Worm (Caenorhabditis elegans) whole organism, L2 larva: ENCODE results near the gene pmp-3.

Source experiments
- C34F6.9 ChIP-seq: fragments of 150-350 bp; optimal IDR thresholded peaks from 2 replicates; lab custom pipeline; 2014; ENCODE audit warnings: missing biosample characterization, missing genetic modification characterization
- F13H6.1 ChIP-seq: sonication (generic microtip); optimal IDR thresholded peaks from 2 replicates; lab custom pipeline; 2016; ENCODE audit warnings: missing genetic modification characterization, missing compliant biosample characterization
- Y55F3AM.14 ChIP-seq: fragments of 200-800 bp; sonication (Bioruptor generic); optimal IDR thresholded peaks from 2 replicates; lab custom pipeline; 2018; ENCODE audit warnings: mild to moderate bottlenecking, missing genetic modification characterization, missing compliant biosample characterization
- alr-1 ChIP-seq: fragments of 150-350 bp; optimal IDR thresholded peaks from 2 replicates; lab custom pipeline; 2014; ENCODE audit warnings: missing biosample characterization, missing genetic modification characterization
- aly-2 ChIP-seq: fragments of 150-350 bp; optimal IDR thresholded peaks from 2 replicates; lab custom pipeline; 2014; ENCODE audit warnings: missing biosample characterization, missing genetic modification characterization
- blmp-1 ChIP-seq: sonication (generic microtip); optimal IDR thresholded peaks from 2 replicates; lab custom pipeline; 2017; ENCODE audit warnings: missing genetic modification characterization, mild to moderate bottlenecking, missing compliant biosample characterization, antibody characterized with exemption, moderate library complexity; ENCODE audit not compliant: insufficient read depth
- ceh-82 ChIP-seq: fragments of 150-350 bp; optimal IDR thresholded peaks from 2 replicates; lab custom pipeline; 2014; ENCODE audit warnings: missing biosample characterization, missing genetic modification characterization
- crh-2 ChIP-seq: sonication (generic microtip); optimal IDR thresholded peaks from 2 replicates; lab custom pipeline; 2017; ENCODE audit warnings: missing biosample characterization, missing genetic modification characterization
- dmd-4 ChIP-seq: sonication (generic microtip); optimal IDR thresholded peaks from 2 replicates; lab custom pipeline; 2017; ENCODE audit warnings: missing biosample characterization, missing genetic modification characterization
- egl-27 ChIP-seq: sonication (generic microtip); optimal IDR thresholded peaks from 3 replicates; lab custom pipeline; 2017; ENCODE audit warnings: missing biosample characterization, missing genetic modification reagents, missing genetic modification characterization
- fos-1 ChIP-seq: fragments of 150-350 bp; optimal IDR thresholded peaks from 2 replicates; lab custom pipeline; 2014; ENCODE audit warnings: missing biosample characterization, missing genetic modification characterization
- gmeb-1 ChIP-seq: fragments of 150-350 bp; optimal IDR thresholded peaks from 2 replicates; lab custom pipeline; 2014; ENCODE audit warnings: missing biosample characterization, missing genetic modification characterization
- lin-11 ChIP-seq: fragments of 150-350 bp; sonication (generic microtip); optimal IDR thresholded peaks from 2 replicates; lab custom pipeline; 2014; ENCODE audit warnings: missing biosample characterization, missing genetic modification characterization, inconsistent platforms, mixed read lengths
- lin-13 ChIP-seq: fragments of 150-350 bp; optimal IDR thresholded peaks from 2 replicates; lab custom pipeline; 2014; ENCODE audit warnings: missing biosample characterization, missing genetic modification reagents, missing genetic modification characterization
- lin-39 ChIP-seq: fragments of 150-350 bp; optimal IDR thresholded peaks from 2 replicates; lab custom pipeline; 2014; ENCODE audit warnings: missing biosample characterization, missing genetic modification reagents, missing genetic modification characterization
- lsy-2 ChIP-seq, 2 experiments: fragments of 150-350 bp in 1 of 2; sonication (generic microtip) in 1 of 2; optimal IDR thresholded peaks; 2 replicates each; lab custom pipeline; 2014 to 2017; ENCODE audit warnings: missing biosample characterization in 2 of 2, missing genetic modification characterization in 2 of 2
- mab-5 ChIP-seq: fragments of 150-350 bp; optimal IDR thresholded peaks from 2 replicates; lab custom pipeline; 2014; ENCODE audit warnings: missing biosample characterization, missing genetic modification characterization
- mbf-1 ChIP-seq: sonication (generic microtip); optimal IDR thresholded peaks from 2 replicates; lab custom pipeline; 2017; ENCODE audit warnings: missing biosample characterization, missing genetic modification characterization
- mdl-1 ChIP-seq, 2 experiments: fragments of 150-350 bp in 1 of 2; sonication (generic microtip) in 1 of 2; optimal IDR thresholded peaks; 2 replicates each; lab custom pipeline; 2017; ENCODE audit warnings: missing biosample characterization in 2 of 2, missing genetic modification characterization in 2 of 2
- nhr-129 ChIP-seq: fragments of 150-350 bp; optimal IDR thresholded peaks from 2 replicates; lab custom pipeline; 2014; ENCODE audit warnings: missing biosample characterization, missing genetic modification characterization
- nhr-21 ChIP-seq: fragments of 150-350 bp; optimal IDR thresholded peaks from 2 replicates; lab custom pipeline; 2014; ENCODE audit warnings: missing biosample characterization, missing genetic modification characterization
- nhr-237 ChIP-seq: fragments of 150-350 bp; optimal IDR thresholded peaks from 2 replicates; lab custom pipeline; 2014; ENCODE audit warnings: missing biosample characterization, missing genetic modification characterization
- nhr-25 ChIP-seq: fragments of 150-350 bp; sonication (generic microtip); optimal IDR thresholded peaks from 3 replicates; lab custom pipeline; 2014; ENCODE audit warnings: missing biosample characterization, missing genetic modification characterization
- peb-1 ChIP-seq: fragments of 150-350 bp; optimal IDR thresholded peaks from 2 replicates; lab custom pipeline; 2014; ENCODE audit warnings: missing biosample characterization, missing genetic modification characterization
- sem-4 ChIP-seq: fragments of 150-350 bp; optimal IDR thresholded peaks from 2 replicates; lab custom pipeline; 2014; ENCODE audit warnings: missing biosample characterization, missing genetic modification reagents, missing genetic modification characterization
- skn-1 ChIP-seq: sonication (generic microtip); optimal IDR thresholded peaks from 2 replicates; lab custom pipeline; 2017; ENCODE audit warnings: missing biosample characterization, missing genetic modification characterization
- sma-3 ChIP-seq: sonication (generic microtip); optimal IDR thresholded peaks from 2 replicates; lab custom pipeline; 2016; ENCODE audit warnings: missing genetic modification reagents, missing genetic modification characterization, missing compliant biosample characterization
- sma-9 ChIP-seq, 2 experiments: fragments of 150-350 bp in 1 of 2; sonication (generic microtip) in 1 of 2; optimal IDR thresholded peaks; 2 replicates each; lab custom pipeline; 2014 to 2016; ENCODE audit warnings: missing genetic modification characterization in 2 of 2, mild to moderate bottlenecking in 1 of 2, missing biosample characterization in 1 of 2, missing compliant biosample characterization in 1 of 2, missing genetic modification reagents in 1 of 2, moderate library complexity in 1 of 2
- snpc-4 ChIP-seq: fragments of 150-350 bp; optimal IDR thresholded peaks from 2 replicates; lab custom pipeline; 2014; ENCODE audit warnings: missing biosample characterization, missing genetic modification characterization
- unc-39 ChIP-seq: fragments of 150-350 bp; optimal IDR thresholded peaks from 2 replicates; lab custom pipeline; 2014; ENCODE audit warnings: missing biosample characterization, missing genetic modification characterization
- unc-55 ChIP-seq: fragments of 150-350 bp; sonication (generic microtip); optimal IDR thresholded peaks from 3 replicates; lab custom pipeline; 2014; ENCODE audit warnings: missing biosample characterization, missing genetic modification reagents, missing genetic modification characterization
- unc-62 ChIP-seq: fragments of 150-350 bp; optimal IDR thresholded peaks from 2 replicates; lab custom pipeline; 2014; ENCODE audit warnings: missing biosample characterization, missing genetic modification reagents, missing genetic modification characterization
- zag-1 ChIP-seq: fragments of 150-350 bp; optimal IDR thresholded peaks from 2 replicates; lab custom pipeline; 2014; ENCODE audit warnings: missing biosample characterization, missing genetic modification characterization
- ztf-1 ChIP-seq: fragments of 200-800 bp; sonication (Bioruptor generic); conservative IDR thresholded peaks from 2 replicates; pipeline ENCODE4 v1.3.6; 2022; ENCODE audit warnings: missing genetic modification characterization, missing compliant biosample characterization
- ztf-4 ChIP-seq: fragments of 150-350 bp; optimal IDR thresholded peaks from 2 replicates; lab custom pipeline; 2014; ENCODE audit warnings: missing biosample characterization, missing genetic modification characterization

The pmp-3 gene

DNA sequence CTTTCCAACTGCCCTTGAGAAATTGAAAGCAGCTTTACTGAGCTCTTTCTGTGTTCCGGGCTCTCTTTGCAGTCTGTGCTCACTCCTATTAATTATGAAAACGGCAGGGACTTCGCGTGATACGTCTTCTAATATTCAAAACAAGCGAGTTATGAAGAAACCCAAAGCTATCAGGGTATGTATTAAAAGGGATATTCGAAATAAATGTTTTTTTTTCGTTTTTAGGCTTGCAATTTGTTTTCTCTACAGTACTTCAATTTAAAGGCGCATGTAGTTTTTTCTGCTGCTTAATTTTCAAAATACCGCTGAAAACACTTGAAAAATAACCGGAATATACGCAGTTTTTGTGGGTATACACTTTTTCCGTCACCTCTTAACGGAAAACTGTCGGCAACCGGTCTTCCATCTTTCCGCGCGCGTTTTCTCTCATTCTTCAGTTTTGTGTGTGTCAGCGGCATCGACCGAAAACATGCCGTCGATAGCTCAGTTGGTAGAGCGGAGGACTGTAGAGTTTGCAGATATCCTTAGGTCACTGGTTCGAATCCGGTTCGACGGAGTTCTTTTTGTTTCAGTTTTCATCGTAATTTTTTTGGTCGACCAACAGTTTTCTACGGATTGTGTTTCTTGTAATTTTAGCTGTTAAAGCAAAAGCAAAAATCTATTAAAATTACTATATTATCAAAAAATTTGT lies 42.7 kb downstream of the pmp-3 start, which contains the start of gene gasr-8:
Gene gasr-8, plus strand, starts transcription at position 51 of the 691 bp plus-strand sequence.
- TF ChIP-seq nhr-21 (no peak), lsy-2 (tag; optimal IDR thresholded peaks at IDR 0.05; lab: Kevin White, UChicago) (no peak), alr-1 (tag; lab: Kevin White, UChicago) (no peak), lin-11 (tag; lab: Kevin White, UChicago) (no peak), blmp-1 (tag; lab: Kevin White, UChicago) (no peak)

DNA sequence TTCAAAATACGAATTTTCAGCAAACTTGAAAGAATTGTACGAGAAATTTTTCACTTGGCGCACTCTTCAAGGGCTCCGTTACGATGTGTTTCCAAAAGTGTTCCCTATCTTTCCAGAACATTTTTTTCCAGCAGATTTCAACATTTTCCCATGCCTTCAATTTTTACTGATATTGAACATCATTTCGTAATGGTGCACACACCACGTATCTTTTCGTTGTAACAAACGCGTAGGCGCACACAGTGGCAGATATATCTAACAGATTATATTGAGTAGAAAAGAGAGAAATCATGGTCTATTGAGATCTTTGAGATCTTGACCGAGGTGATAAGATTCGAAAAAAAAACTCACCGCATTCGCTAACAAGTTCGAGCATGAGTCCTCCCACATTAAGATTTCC lies 49.2 kb downstream of the pmp-3 start:
- TF ChIP-seq alr-1 (tag; lab: Kevin White, UChicago) (no peak), fos-1 (tag; lab: Kevin White, UChicago) (no peak), unc-62 (GFP tag; lab: Kevin White, UChicago) (no peak), egl-27 (tag; lab: Kevin White, UChicago) (no peak), ceh-82 (tag; lab: Kevin White, UChicago) (no peak), aly-2 (tag; lab: Kevin White, UChicago) (no peak), unc-39 (tag; lab: Kevin White, UChicago) (no peak), lin-11 (tag; lab: Kevin White, UChicago) (no peak), blmp-1 (tag; lab: Kevin White, UChicago) (no peak), peb-1 (tag; lab: Kevin White, UChicago) (no peak), dmd-4 (tag; lab: Kevin White, UChicago) (no peak), snpc-4 (tag; lab: Kevin White, UChicago) (no peak), F13H6.1 (tag; lab: Kevin White, UChicago) (no peak), mbf-1 (tag; lab: Kevin White, UChicago) (no peak)

DNA sequence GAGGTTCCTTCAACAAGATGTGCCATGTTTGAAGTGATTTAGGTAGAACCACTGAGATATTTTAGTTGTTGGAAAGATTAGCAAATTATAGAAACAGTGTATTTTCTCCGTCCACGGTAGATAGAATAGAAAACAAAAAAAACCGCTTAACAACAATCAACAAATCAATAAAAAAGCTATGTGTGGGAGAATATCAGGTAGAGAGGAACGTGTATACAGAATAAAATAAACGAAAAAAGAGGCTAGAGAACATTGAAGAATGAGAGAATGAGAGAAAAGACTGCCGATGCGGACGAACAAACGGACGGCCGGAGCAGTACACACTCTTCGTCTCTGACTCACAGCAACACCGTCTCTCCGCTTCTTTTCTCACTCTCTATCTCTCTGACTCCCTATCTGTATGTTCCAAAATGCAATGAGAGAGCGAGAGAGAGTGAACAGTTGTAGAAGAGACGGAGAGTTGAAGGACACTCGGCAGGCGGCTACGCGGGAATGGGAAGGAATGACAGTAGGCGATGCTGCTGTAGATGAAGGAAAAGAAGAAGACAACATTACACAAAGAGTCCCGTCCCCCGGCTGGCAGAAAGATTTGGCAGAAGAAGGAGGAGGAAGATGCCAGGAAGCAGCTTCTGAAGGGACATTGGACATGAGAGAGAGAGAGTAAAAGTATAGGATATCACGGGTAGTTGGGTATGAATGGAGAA lies 50.2 kb downstream of the pmp-3 start, which contains the start of gene unc-112:
Gene unc-112, minus strand, starts transcription at position 51 of the 704 bp plus-strand sequence.
- peak; percentile 92 for TF ChIP-seq F13H6.1 (tag; lab: Kevin White, UChicago)
- TF ChIP-seq sem-4 (tag; lab: Kevin White, UChicago): peak; percentile 78
- peak; percentile 91 for TF ChIP-seq unc-55 (GFP tag; lab: Kevin White, UChicago)
- TF ChIP-seq gmeb-1: peak; percentile 5
- peak; percentile 86 for TF ChIP-seq C34F6.9 (tag; lab: Kevin White, UChicago)
- TF ChIP-seq crh-2: peak; percentile 56
- TF ChIP-seq egl-27 (tag; lab: Kevin White, UChicago): peak; percentile 17
- TF ChIP-seq nhr-237 (tag; lab: Kevin White, UChicago): no peak
- peak; percentile 12 for TF ChIP-seq Y55F3AM.14
- no peak for TF ChIP-seq blmp-1 (tag; lab: Kevin White, UChicago)
- no peak for TF ChIP-seq alr-1 (tag; lab: Kevin White, UChicago)
- no peak for TF ChIP-seq ztf-1
- peak; percentile 50 for TF ChIP-seq lin-39
- peak; percentile 99 for TF ChIP-seq fos-1 (tag; lab: Kevin White, UChicago)
- TF ChIP-seq nhr-129 (tag; lab: Kevin White, UChicago): peak; percentile 92
- peak; percentile 42 for TF ChIP-seq sma-3 (GFP tag; lab: Kevin White, UChicago)
- peak in 1 of 2 experiments; percentile 47 for TF ChIP-seq mdl-1 (tag; optimal IDR thresholded peaks at IDR 0.05; lab: Kevin White, UChicago)
- TF ChIP-seq zag-1: peak; percentile 52
- TF ChIP-seq ztf-4 (tag; lab: Kevin White, UChicago): peak; percentile 72
- TF ChIP-seq lsy-2 (tag; optimal IDR thresholded peaks at IDR 0.05; lab: Kevin White, UChicago): peak in 1 of 2 experiments; percentile 77
- TF ChIP-seq skn-1 (tag; lab: Kevin White, UChicago): no peak
- TF ChIP-seq mbf-1 (tag; lab: Kevin White, UChicago): no peak
- no peak for TF ChIP-seq unc-62 (GFP tag; lab: Kevin White, UChicago)
- TF ChIP-seq nhr-25 (tag; lab: Kevin White, UChicago): peak; percentile 71
- peak; percentile 8 for TF ChIP-seq mab-5 (tag; lab: Kevin White, UChicago)
- TF ChIP-seq lin-13 (GFP tag; lab: Kevin White, UChicago): peak; percentile 72
- peak; percentile 84 for TF ChIP-seq sma-9 (GFP tag; optimal IDR thresholded peaks at IDR 0.05; lab: Kevin White, UChicago)
- TF ChIP-seq sma-9 (tag; optimal IDR thresholded peaks at IDR 0.05; lab: Kevin White, UChicago): no peak
